Worm (Caenorhabditis elegans) whole organism, mixed stage, embryonic: ENCODE measurements around the gene T01G1.4.

Experiments used
- blmp-1 ChIP-seq: fragments of 150-350 bp; optimal IDR thresholded peaks from 2 replicates; lab custom pipeline; 2014; ENCODE audit warnings: missing biosample characterization, missing genetic modification characterization
- ces-1 ChIP-seq: fragments of 150-350 bp; optimal IDR thresholded peaks from 2 replicates; lab custom pipeline; 2014; ENCODE audit warnings: missing biosample characterization, missing genetic modification reagents, missing genetic modification characterization
- elt-1 ChIP-seq: sonication (generic microtip); optimal IDR thresholded peaks from 2 replicates; lab custom pipeline; 2017; ENCODE audit warnings: missing genetic modification characterization, mild to moderate bottlenecking, missing compliant biosample characterization, antibody characterized with exemption, moderate library complexity, borderline replicate concordance; ENCODE audit not compliant: insufficient read depth
- elt-3 ChIP-seq: fragments of 150-350 bp; optimal IDR thresholded peaks from 2 replicates; lab custom pipeline; 2014; ENCODE audit warnings: missing biosample characterization, missing genetic modification characterization
- lin-13 ChIP-seq: fragments of 150-350 bp; optimal IDR thresholded peaks from 2 replicates; lab custom pipeline; 2014; ENCODE audit warnings: missing biosample characterization, missing genetic modification characterization
- lsy-2 ChIP-seq: fragments of 150-350 bp; optimal IDR thresholded peaks from 2 replicates; lab custom pipeline; 2014; ENCODE audit warnings: missing biosample characterization, missing genetic modification characterization
- mep-1 ChIP-seq: fragments of 150-350 bp; optimal IDR thresholded peaks from 2 replicates; lab custom pipeline; 2017; ENCODE audit warnings: missing biosample characterization, missing genetic modification reagents, missing genetic modification characterization, inconsistent platforms
- nhr-28 ChIP-seq: fragments of 150-350 bp; optimal IDR thresholded peaks from 2 replicates; lab custom pipeline; 2014; ENCODE audit warnings: missing biosample characterization, missing genetic modification characterization
- nhr-76 ChIP-seq: sonication (generic microtip); optimal IDR thresholded peaks from 2 replicates; lab custom pipeline; 2017; ENCODE audit warnings: missing biosample characterization, missing genetic modification characterization
- pha-4 ChIP-seq: fragments of 150-350 bp; optimal IDR thresholded peaks from 2 replicates; lab custom pipeline; 2018; ENCODE audit warnings: missing biosample characterization, missing genetic modification reagents, missing genetic modification characterization
- snpc-4 ChIP-seq: fragments of 150-350 bp; optimal IDR thresholded peaks from 2 replicates; lab custom pipeline; 2014; ENCODE audit warnings: missing biosample characterization, missing genetic modification characterization
- sptf-1 ChIP-seq: sonication (generic microtip); optimal IDR thresholded peaks from 2 replicates; lab custom pipeline; 2017; ENCODE audit warnings: mild to moderate bottlenecking, missing genetic modification characterization, moderate library complexity, missing compliant biosample characterization
- unc-62 ChIP-seq: fragments of 150-350 bp; optimal IDR thresholded peaks from 2 replicates; lab custom pipeline; 2014; ENCODE audit warnings: missing biosample characterization, missing genetic modification reagents, missing genetic modification characterization

ce11 chrIV:11372366-11372997 is 11.2 kb upstream of the T01G1.4 start, which contains the start of gene cbd-1:
- TF ChIP-seq ces-1 (GFP tag; lab: Kevin White, UChicago), result no peak
- no peak for TF ChIP-seq blmp-1 (tag; lab: Kevin White, UChicago)
- no peak for TF ChIP-seq sptf-1 (tag; lab: Kevin White, UChicago)
- TF ChIP-seq snpc-4 (tag; lab: Kevin White, UChicago), result no peak
- no peak for TF ChIP-seq nhr-28 (tag; lab: Kevin White, UChicago)
- no peak for TF ChIP-seq pha-4 (tag; lab: Kevin White, UChicago)
- no peak for TF ChIP-seq lsy-2 (tag; lab: Kevin White, UChicago)
- no peak for TF ChIP-seq mep-1 (tag; lab: Kevin White, UChicago)
- no peak for TF ChIP-seq unc-62
- TF ChIP-seq elt-3, result no peak
- no peak for TF ChIP-seq nhr-76 (tag; lab: Kevin White, UChicago)
- no peak for TF ChIP-seq lin-13 (tag; lab: Kevin White, UChicago)
- TF ChIP-seq elt-1, result no peak
